Worm (Caenorhabditis elegans) whole organism, late embryonic: ENCODE data around the gene npr-39.

Experiments used
- ceh-18 ChIP-seq: sonication (generic microtip); optimal IDR thresholded peaks from 2 replicates; lab custom pipeline; 2016; ENCODE audit warnings: missing genetic modification characterization, missing compliant biosample characterization
- pag-3 ChIP-seq: sonication (generic microtip); optimal IDR thresholded peaks from 2 replicates; lab custom pipeline; 2016; ENCODE audit warnings: missing compliant biosample characterization, missing genetic modification characterization, borderline replicate concordance

DNA sequence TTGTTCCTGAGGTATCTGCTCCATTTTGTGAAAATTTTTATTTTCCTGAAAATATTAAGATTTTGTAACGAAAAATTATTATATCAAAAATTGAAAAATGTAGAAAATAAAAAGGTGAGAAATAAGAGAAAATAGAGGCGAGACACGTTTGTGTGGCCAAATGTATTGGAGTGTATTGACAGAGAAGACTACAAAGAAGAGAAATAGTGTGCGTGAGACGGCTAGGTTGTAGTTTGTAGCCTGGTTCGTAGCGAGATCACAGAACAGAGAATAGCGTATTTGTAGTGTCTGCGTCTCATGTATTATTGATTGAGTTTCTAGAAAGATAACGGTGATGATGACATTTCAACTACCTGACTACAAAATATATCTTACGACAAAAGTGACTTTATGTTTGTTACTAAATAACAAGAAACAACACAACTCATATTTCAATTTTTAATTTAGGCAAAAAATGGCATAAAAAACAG, 17.2 kb downstream of the npr-39 start, which contains the start of gene nhr-12:
- no peak for TF ChIP-seq pag-3 (tag; lab: Kevin White, UChicago)
- no peak for TF ChIP-seq ceh-18 (tag; lab: Kevin White, UChicago)
